Worm (Caenorhabditis elegans): ENCODE data around the gene bra-2.

bra-2 gene

DNA sequence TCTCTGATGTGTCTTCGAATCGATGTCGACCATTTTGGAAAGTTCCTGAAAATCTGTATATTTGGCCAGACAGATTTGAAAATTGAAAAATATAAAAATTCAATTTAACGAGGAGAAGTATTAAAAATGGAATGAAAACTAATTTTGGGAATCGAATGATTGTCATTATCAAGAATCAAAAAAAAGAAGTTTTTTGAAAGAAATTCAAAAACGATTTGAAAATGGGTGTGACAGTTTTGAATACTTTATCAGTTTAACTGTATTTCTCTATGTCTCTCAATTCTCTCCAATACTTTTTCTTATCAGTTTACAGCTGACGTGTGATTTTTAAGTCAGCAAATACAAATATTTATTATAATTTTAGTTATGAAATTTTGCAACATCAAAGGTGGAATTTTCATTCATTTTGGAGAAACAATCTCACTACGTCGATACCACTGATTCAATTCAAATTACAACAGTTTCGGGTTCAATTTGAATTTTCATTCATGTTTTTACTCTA lies 32.4 kb downstream of the bra-2 start, which contains the start of gene fbxa-59:
TSS of gene fbxa-59 (minus strand) at position 51 of the 502 bp plus-strand sequence.
- TF ChIP-seq ces-1 (GFP tag; optimal IDR thresholded peaks at IDR 0.05) (no peak), unc-62 (GFP tag; optimal IDR thresholded peaks at IDR 0.05) (no peak), nhr-28 (tag; optimal IDR thresholded peaks at IDR 0.05) (no peak), bed-3 (GFP tag; optimal IDR thresholded peaks at IDR 0.05) (no peak), ztf-11 (tag; optimal IDR thresholded peaks at IDR 0.05) (no peak), unc-120 (tag; optimal IDR thresholded peaks at IDR 0.05; ENCODE audit: poor library complexity, severe bottlenecking) (no peak)

ce11 chrIII:946250-946725 lies 35.2 kb downstream of the bra-2 start, which contains the start of gene fbxa-60:
TSS of gene fbxa-60 (minus strand) at chrIII:946300.
- TF ChIP-seq M03D4.4 (tag; optimal IDR thresholded peaks at IDR 0.05), result no peak
- no peak for TF ChIP-seq nhr-76 (tag; optimal IDR thresholded peaks at IDR 0.05)
- TF ChIP-seq nhr-237 (tag; optimal IDR thresholded peaks at IDR 0.05), result no peak
- TF ChIP-seq cnd-1 (tag; optimal IDR thresholded peaks at IDR 0.05), result no peak
- no peak for TF ChIP-seq snpc-4 (tag; optimal IDR thresholded peaks at IDR 0.05)
- TF ChIP-seq mls-2 (tag; optimal IDR thresholded peaks at IDR 0.05), result no peak
- TF ChIP-seq unc-39 (tag; optimal IDR thresholded peaks at IDR 0.05), result no peak
- no peak for TF ChIP-seq pha-4 (tag; optimal IDR thresholded peaks at IDR 0.05)

DNA sequence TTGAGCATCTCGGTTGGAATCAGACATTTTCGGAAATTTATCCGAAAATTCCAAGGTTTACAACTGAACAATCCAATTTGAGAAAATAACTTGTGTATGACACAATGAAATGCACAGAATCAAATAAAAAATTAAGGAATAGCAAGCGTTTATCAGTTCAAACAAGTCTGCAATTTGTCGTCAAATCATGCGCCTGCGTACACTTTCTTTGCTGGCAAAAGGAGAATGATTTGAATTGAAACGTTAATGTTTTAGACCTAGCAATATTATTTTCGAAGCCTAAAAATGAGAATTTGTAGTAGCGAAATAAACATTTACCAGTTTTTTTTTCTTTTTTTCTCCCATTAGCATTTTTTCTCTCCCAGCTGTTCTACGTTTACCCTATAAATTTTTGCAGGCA lies 39.4 kb downstream of the bra-2 start, which contains the start of the genes fbxa-67 and fbxa-11:
TSS of gene fbxa-67 (minus strand) at position 199 of the 400 bp plus-strand sequence.
TSS of gene fbxa-11 (plus strand) at position 398 of the 400 bp plus-strand sequence.
- TF ChIP-seq ces-1 (GFP tag; optimal IDR thresholded peaks at IDR 0.05), result peak; percentile 11
- no peak for TF ChIP-seq nhr-2 (tag; optimal IDR thresholded peaks at IDR 0.05)

DNA sequence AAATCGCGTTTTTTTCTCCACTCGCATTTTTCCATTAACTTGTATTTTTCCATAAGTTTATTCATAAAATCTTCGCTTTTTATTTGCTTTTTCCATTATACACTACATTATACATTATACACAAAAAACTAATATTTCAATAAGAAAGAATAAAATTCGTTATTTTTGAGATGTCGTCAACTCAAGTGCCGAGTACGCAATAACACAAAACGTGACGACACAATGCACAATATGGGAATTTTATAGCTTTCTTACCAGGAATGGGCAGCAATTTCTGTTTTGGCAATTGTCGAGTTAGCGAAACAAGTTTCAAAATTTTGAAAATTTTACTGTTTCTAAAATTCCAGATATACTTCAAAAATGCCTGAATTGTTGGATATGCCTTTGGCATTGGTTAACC lies 41.1 kb downstream of the bra-2 start, which contains the start of gene fbxa-10:
TSS of gene fbxa-10 (plus strand) at position 207 of the 400 bp plus-strand sequence.
- TF ChIP-seq pha-4 (tag; optimal IDR thresholded peaks at IDR 0.05) (no peak), ceh-39 (tag; optimal IDR thresholded peaks at IDR 0.05) (no peak), ceh-43 (GFP tag; optimal IDR thresholded peaks at IDR 0.05) (no peak), nhr-12 (tag; optimal IDR thresholded peaks at IDR 0.05) (no peak), ces-1 (GFP tag; optimal IDR thresholded peaks at IDR 0.05) (peak; percentile 52), mep-1 (tag; optimal IDR thresholded peaks at IDR 0.05) (no peak), mls-2 (tag; optimal IDR thresholded peaks at IDR 0.05) (no peak), tbx-8 (GFP tag; optimal IDR thresholded peaks at IDR 0.05) (no peak), lsy-2 (tag; optimal IDR thresholded peaks at IDR 0.05) (no peak), sptf-1 (tag; optimal IDR thresholded peaks at IDR 0.05) (no peak), unc-62 (GFP tag; optimal IDR thresholded peaks at IDR 0.05) (no peak), ztf-11 (tag; optimal IDR thresholded peaks at IDR 0.05) (no peak), bed-3 (GFP tag; optimal IDR thresholded peaks at IDR 0.05) (no peak), unc-120 (tag; optimal IDR thresholded peaks at IDR 0.05; ENCODE audit: poor library complexity, severe bottlenecking) (peak; percentile 68)

- TF ChIP-seq sem-2 (GFP tag; optimal IDR thresholded peaks at IDR 0.05) (no peak), ces-1 (GFP tag; optimal IDR thresholded peaks at IDR 0.05) (no peak), bed-3 (GFP tag; optimal IDR thresholded peaks at IDR 0.05) (no peak), drap-1 (GFP tag; optimal IDR thresholded peaks at IDR 0.05) (no peak), cnd-1 (tag; optimal IDR thresholded peaks at IDR 0.05) (no peak), unc-39 (tag; optimal IDR thresholded peaks at IDR 0.05) (no peak), nhr-76 (tag; optimal IDR thresholded peaks at IDR 0.05) (no peak), elt-1 (tag; optimal IDR thresholded peaks at IDR 0.05; ENCODE audit: borderline replicate concordance, insufficient read depth) (no peak), ham-2 (GFP tag; optimal IDR thresholded peaks at IDR 0.05) (no peak), ceh-43 (GFP tag; optimal IDR thresholded peaks at IDR 0.05) (no peak), M03D4.4 (tag; optimal IDR thresholded peaks at IDR 0.05) (no peak), mls-2 (tag; optimal IDR thresholded peaks at IDR 0.05) (no peak), hlh-1 (tag; optimal IDR thresholded peaks at IDR 0.05) (no peak), nhr-12 (tag; optimal IDR thresholded peaks at IDR 0.05) (no peak)
Observed at ce11 chrIII:954553-954952, 43.5 kb downstream of the bra-2 start, which contains the start of the genes T12B5.15 and T12B5.14. TSS of gene T12B5.15 (minus strand) at chrIII:954653. TSS of gene T12B5.14 (plus strand) at chrIII:954873.

DNA sequence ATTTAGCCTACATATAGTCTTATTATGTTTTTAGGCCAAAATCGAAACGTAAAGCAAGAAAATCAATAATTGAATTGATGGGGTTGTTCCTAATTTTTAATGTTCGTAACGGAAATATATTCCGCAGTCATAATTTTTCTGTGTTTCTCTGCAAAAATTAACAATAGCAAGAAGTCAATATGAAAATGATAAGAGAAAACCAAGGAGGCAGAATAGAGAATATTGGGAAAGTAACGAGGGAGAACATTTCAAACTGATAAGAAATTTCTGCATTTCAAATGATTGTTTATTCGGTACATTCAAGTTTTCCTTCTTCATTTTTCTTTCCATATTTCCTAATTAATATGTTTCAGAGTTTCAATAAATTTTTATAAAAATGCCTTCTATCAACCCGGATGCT lies 44.9 kb downstream of the bra-2 start, which contains the start of gene fbxa-54:
TSS of gene fbxa-54 (plus strand) at position 354 of the 400 bp plus-strand sequence.
- no peak for TF ChIP-seq unc-120 (tag; optimal IDR thresholded peaks at IDR 0.05; ENCODE audit: poor library complexity, severe bottlenecking)
- TF ChIP-seq ceh-83 (GFP tag; optimal IDR thresholded peaks at IDR 0.05), result no peak
- TF ChIP-seq cnd-1 (tag; optimal IDR thresholded peaks at IDR 0.05), result no peak
- no peak for TF ChIP-seq mls-2 (tag; optimal IDR thresholded peaks at IDR 0.05)
- TF ChIP-seq ces-1 (GFP tag; optimal IDR thresholded peaks at IDR 0.05), result no peak
- no peak for TF ChIP-seq mab-5 (tag; optimal IDR thresholded peaks at IDR 0.05)
- TF ChIP-seq blmp-1 (tag; optimal IDR thresholded peaks at IDR 0.05), result no peak
- TF ChIP-seq mep-1 (tag; optimal IDR thresholded peaks at IDR 0.05), result no peak
- TF ChIP-seq elt-1 (tag; optimal IDR thresholded peaks at IDR 0.05; ENCODE audit: borderline replicate concordance, insufficient read depth), result no peak
- no peak for TF ChIP-seq pha-4 (tag; optimal IDR thresholded peaks at IDR 0.05)
- no peak for TF ChIP-seq sptf-1 (tag; optimal IDR thresholded peaks at IDR 0.05)
- TF ChIP-seq zip-8 (tag; optimal IDR thresholded peaks at IDR 0.05), result no peak
- no peak for TF ChIP-seq sem-2 (GFP tag; optimal IDR thresholded peaks at IDR 0.05)
- TF ChIP-seq ham-2 (GFP tag; optimal IDR thresholded peaks at IDR 0.05), result no peak
